Worm (Caenorhabditis elegans): ENCODE measurements around the gene C07E3.4.

ce11 chrII:10374776-10375175, 14.2 kb downstream of the C07E3.4 start:
- TF ChIP-seq efl-1 (optimal IDR thresholded peaks at IDR 0.05), result no peak
- TF ChIP-seq efl-1 (GFP tag; optimal IDR thresholded peaks at IDR 0.05 in 1 of 2), result no peak
- no peak for TF ChIP-seq ceh-63 (GFP tag; optimal IDR thresholded peaks at IDR 0.05)
- TF ChIP-seq unc-62 (GFP tag; optimal IDR thresholded peaks at IDR 0.05), result no peak
- TF ChIP-seq nhr-76 (tag; optimal IDR thresholded peaks at IDR 0.05), result no peak
- TF ChIP-seq lin-39 (tag; optimal IDR thresholded peaks at IDR 0.05), result no peak
- TF ChIP-seq nhr-77 (tag; optimal IDR thresholded peaks at IDR 0.05), result no peak
- TF ChIP-seq ztf-11 (tag; optimal IDR thresholded peaks at IDR 0.05), result no peak
- no peak for TF ChIP-seq mep-1 (tag; optimal IDR thresholded peaks at IDR 0.05)
- TF ChIP-seq elt-3 (tag; optimal IDR thresholded peaks at IDR 0.05), result no peak
- no peak for TF ChIP-seq elt-2 (tag; optimal IDR thresholded peaks at IDR 0.05)
- TF ChIP-seq alr-1 (tag; optimal IDR thresholded peaks at IDR 0.05; ENCODE audit: borderline replicate concordance), result no peak

Measured in whole organism, L1 larva.